Worm (Caenorhabditis elegans): ENCODE measurements around the gene T21D12.12.

- TF ChIP-seq aly-2 (tag; optimal IDR thresholded peaks at IDR 0.05), result no peak
- no peak for TF ChIP-seq nhr-25 (tag; optimal IDR thresholded peaks at IDR 0.05)
- peak; percentile 76 for TF ChIP-seq nhr-23 (tag; optimal IDR thresholded peaks at IDR 0.05)
- peak; percentile 82 for TF ChIP-seq pha-4 (tag; optimal IDR thresholded peaks at IDR 0.05)
These were observed 7.9 kb downstream of the T21D12.12 start, which contains the start of gene sma-10 for ce11 chrIV:274185-274584.
